Worm (Caenorhabditis elegans): ENCODE data around the gene srt-56.

The srt-56 gene

DNA sequence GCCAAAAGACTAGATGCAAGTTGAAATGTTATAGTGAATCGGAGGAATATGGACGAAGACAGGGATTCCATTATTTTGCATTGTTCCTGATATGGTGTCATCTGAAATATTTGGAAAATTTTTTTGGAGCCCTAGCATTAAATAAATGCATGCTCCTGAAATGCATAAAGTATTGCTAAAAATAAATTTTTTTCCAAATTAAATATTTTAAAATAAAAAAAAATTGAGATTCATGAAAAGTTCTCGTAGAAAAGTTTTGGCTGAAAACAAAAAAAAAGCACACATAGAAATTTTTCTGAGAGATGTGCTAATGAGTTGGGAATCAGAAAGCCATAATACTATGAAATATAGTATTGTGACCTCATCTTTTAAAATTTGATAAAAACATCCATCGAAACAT, 33.4 kb upstream of the srt-56 start, which contains the start of gene srab-7:
Gene srab-7 (minus strand): TSS at position 101 of the 400 bp plus-strand sequence.
- TF ChIP-seq B0310.2 (tag; optimal IDR thresholded peaks at IDR 0.05) (no peak), ets-7 (tag; optimal IDR thresholded peaks at IDR 0.05) (no peak)

DNA sequence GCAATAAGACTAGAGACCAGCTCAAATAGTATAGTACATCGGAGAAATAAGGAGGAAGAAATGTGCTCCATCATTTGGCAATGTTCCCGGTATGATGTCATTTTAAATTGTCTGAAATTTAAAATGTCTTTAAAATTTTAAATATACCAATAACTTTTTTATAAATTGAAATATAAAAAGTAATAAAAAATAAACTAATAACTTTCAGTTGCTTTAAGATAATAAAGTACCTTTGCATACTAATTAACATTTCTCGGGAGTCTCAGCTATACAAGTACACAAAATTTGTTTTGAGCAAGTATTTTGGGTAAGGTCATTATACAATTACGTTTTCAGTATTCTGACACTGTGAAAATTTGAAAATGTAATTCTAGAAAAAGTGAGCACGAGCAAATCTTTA, 30.2 kb upstream of the srt-56 start, which contains the start of gene srab-6:
Gene srab-6 (minus strand): TSS at position 101 of the 400 bp plus-strand sequence.
- TF ChIP-seq pes-1 (GFP tag; IDR thresholded peaks at IDR 0.05) (no peak), ets-7 (tag; optimal IDR thresholded peaks at IDR 0.05) (no peak), tbx-11 (GFP tag; IDR thresholded peaks at IDR 0.05) (no peak), F13C5.2 (tag; optimal IDR thresholded peaks at IDR 0.05) (no peak), hmg-4 (GFP tag; optimal IDR thresholded peaks at IDR 0.05) (no peak), aly-1 (tag; optimal IDR thresholded peaks at IDR 0.05) (no peak), hnd-1 (tag; optimal IDR thresholded peaks at IDR 0.05) (no peak), flt-1 (GFP tag; IDR thresholded peaks at IDR 0.05) (no peak), scrt-1 (GFP tag; IDR thresholded peaks at IDR 0.05) (no peak), tbx-37 (GFP tag; conservative IDR thresholded peaks at IDR 0.05) (no peak), hmbx-1 (tag; optimal IDR thresholded peaks at IDR 0.05) (no peak), B0310.2 (tag; optimal IDR thresholded peaks at IDR 0.05) (no peak)

DNA sequence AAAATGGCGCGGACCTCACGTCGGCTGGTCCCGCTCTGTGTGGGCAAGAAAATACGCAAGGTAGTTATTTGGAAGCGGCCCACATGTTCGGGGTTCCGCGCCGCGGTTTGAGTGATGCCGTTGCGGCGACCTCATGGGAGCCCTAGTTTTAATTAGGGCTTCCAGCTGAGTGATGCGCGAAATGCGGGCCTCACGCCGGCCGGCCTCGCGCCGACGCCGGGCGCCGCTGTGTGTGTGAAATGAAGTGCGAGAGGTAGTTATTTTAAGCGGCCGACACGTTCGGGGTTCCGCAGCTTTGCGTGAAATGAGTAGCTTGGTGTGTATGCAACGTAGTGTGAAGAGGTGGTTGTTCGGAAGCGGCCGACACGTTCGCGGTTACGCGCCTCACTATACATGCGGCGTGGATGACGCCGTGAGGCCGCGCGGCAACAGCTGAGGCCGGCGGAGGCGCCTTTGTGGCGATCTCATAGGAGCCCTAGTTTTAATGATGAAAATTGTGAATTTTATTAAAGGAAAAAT, 28.3 kb upstream of the srt-56 start:
- TF ChIP-seq ceh-36 (tag; optimal IDR thresholded peaks at IDR 0.05): no peak
- no peak for TF ChIP-seq tbx-37 (GFP tag; conservative IDR thresholded peaks at IDR 0.05)
- TF ChIP-seq B0310.2 (tag; optimal IDR thresholded peaks at IDR 0.05): no peak
- no peak for TF ChIP-seq F13C5.2 (tag; optimal IDR thresholded peaks at IDR 0.05)
- no peak for TF ChIP-seq scrt-1 (GFP tag; IDR thresholded peaks at IDR 0.05)
- TF ChIP-seq sea-1 (GFP tag; conservative IDR thresholded peaks at IDR 0.05): no peak
- TF ChIP-seq tbx-11 (GFP tag; IDR thresholded peaks at IDR 0.05): no peak

ce11 chrV:3146932-3147331, 25.3 kb upstream of the srt-56 start, which contains the start of gene srab-11:
Gene srab-11, minus strand, starts transcription at chrV:3147032.
- TF ChIP-seq ama-1 (optimal IDR thresholded peaks at IDR 0.05) (no peak), flt-1 (GFP tag; IDR thresholded peaks at IDR 0.05) (no peak), tbx-37 (GFP tag; conservative IDR thresholded peaks at IDR 0.05) (no peak), ceh-36 (tag; optimal IDR thresholded peaks at IDR 0.05) (no peak), ceh-13 (GFP tag; optimal IDR thresholded peaks at IDR 0.05) (no peak), aly-1 (tag; optimal IDR thresholded peaks at IDR 0.05) (no peak), F13C5.2 (tag; optimal IDR thresholded peaks at IDR 0.05) (no peak), sea-1 (GFP tag; conservative IDR thresholded peaks at IDR 0.05) (no peak), hmg-4 (GFP tag; optimal IDR thresholded peaks at IDR 0.05) (no peak), tbx-11 (GFP tag; IDR thresholded peaks at IDR 0.05) (no peak), scrt-1 (GFP tag; IDR thresholded peaks at IDR 0.05) (no peak), hnd-1 (tag; optimal IDR thresholded peaks at IDR 0.05) (no peak)

- TF ChIP-seq F13C5.2 (tag; optimal IDR thresholded peaks at IDR 0.05) (no peak), hnd-1 (tag; optimal IDR thresholded peaks at IDR 0.05) (no peak), flt-1 (GFP tag; IDR thresholded peaks at IDR 0.05) (no peak), ama-1 (optimal IDR thresholded peaks at IDR 0.05) (no peak), tra-4 (tag; optimal IDR thresholded peaks at IDR 0.05) (no peak), ceh-36 (tag; optimal IDR thresholded peaks at IDR 0.05) (no peak), ceh-13 (GFP tag; optimal IDR thresholded peaks at IDR 0.05) (no peak), pes-1 (GFP tag; IDR thresholded peaks at IDR 0.05) (no peak), tbx-11 (GFP tag; IDR thresholded peaks at IDR 0.05) (no peak), sea-1 (GFP tag; conservative IDR thresholded peaks at IDR 0.05) (no peak), hmg-4 (GFP tag; optimal IDR thresholded peaks at IDR 0.05) (no peak), ets-7 (tag; optimal IDR thresholded peaks at IDR 0.05) (no peak), aly-1 (tag; optimal IDR thresholded peaks at IDR 0.05) (no peak)
Measured at ce11 chrV:3145241-3145640, 23.6 kb upstream of the srt-56 start.

ce11 chrV:3144494-3144893, 22.9 kb upstream of the srt-56 start, which contains the start of gene srab-10:
Gene srab-10, minus strand, starts transcription at chrV:3144594.
- TF ChIP-seq hmbx-1 (tag; optimal IDR thresholded peaks at IDR 0.05): no peak
- TF ChIP-seq pes-1 (GFP tag; IDR thresholded peaks at IDR 0.05): no peak
- no peak for TF ChIP-seq ama-1 (optimal IDR thresholded peaks at IDR 0.05)
- no peak for TF ChIP-seq flt-1 (GFP tag; IDR thresholded peaks at IDR 0.05)
- no peak for TF ChIP-seq tbx-11 (GFP tag; IDR thresholded peaks at IDR 0.05)
- TF ChIP-seq tra-4 (tag; optimal IDR thresholded peaks at IDR 0.05): no peak

DNA sequence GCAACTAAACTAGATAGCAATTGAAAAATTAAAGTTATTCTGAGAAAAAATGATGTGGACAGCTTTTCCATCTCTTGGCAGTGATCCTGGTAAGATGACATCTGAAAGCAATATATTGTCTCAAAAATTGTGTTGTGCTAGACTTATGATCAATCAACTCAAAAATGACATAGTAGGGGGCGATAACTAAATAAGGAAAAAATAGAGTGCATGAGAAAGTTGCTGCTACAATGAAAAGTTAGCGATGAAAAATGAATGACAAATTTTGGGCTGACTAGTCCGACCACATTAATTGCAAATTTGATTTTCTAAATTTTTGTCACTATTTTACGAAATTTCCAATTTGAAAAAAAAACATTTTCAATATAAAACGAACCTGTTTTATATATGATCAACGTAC, 19.5 kb upstream of the srt-56 start, which contains the start of gene srab-9:
Gene srab-9 (minus strand): TSS at position 101 of the 400 bp plus-strand sequence.
- no peak for TF ChIP-seq tbx-11 (GFP tag; IDR thresholded peaks at IDR 0.05)
- no peak for TF ChIP-seq flt-1 (GFP tag; IDR thresholded peaks at IDR 0.05)
- no peak for TF ChIP-seq ets-7 (tag; optimal IDR thresholded peaks at IDR 0.05)

- TF ChIP-seq ceh-13 (GFP tag; optimal IDR thresholded peaks at IDR 0.05) (no peak), hnd-1 (tag; optimal IDR thresholded peaks at IDR 0.05) (no peak), sea-1 (GFP tag; conservative IDR thresholded peaks at IDR 0.05) (no peak), tbx-11 (GFP tag; IDR thresholded peaks at IDR 0.05) (no peak), hmg-4 (GFP tag; optimal IDR thresholded peaks at IDR 0.05) (no peak), ceh-36 (tag; optimal IDR thresholded peaks at IDR 0.05) (no peak), ets-7 (tag; optimal IDR thresholded peaks at IDR 0.05) (no peak), flt-1 (GFP tag; IDR thresholded peaks at IDR 0.05) (no peak), pes-1 (GFP tag; IDR thresholded peaks at IDR 0.05) (no peak)
Measured at ce11 chrV:3138488-3138887, 16.8 kb upstream of the srt-56 start, which contains the start of the genes irld-3 and F02C9.1. Gene irld-3, minus strand, starts transcription at chrV:3138588. Gene F02C9.1, plus strand, starts transcription at chrV:3138703.
